Worm (Caenorhabditis elegans) whole organism, late embryonic: ENCODE measurements around the gene ncx-10.

ENCODE experiments used
- F13H6.1 ChIP-seq: sonication (generic microtip); optimal IDR thresholded peaks from 2 replicates; lab custom pipeline; 2016; ENCODE audit warnings: missing genetic modification characterization, missing compliant biosample characterization
- ceh-9 ChIP-seq: sonication (generic microtip); optimal IDR thresholded peaks from 2 replicates; lab custom pipeline; 2016; ENCODE audit warnings: mild to moderate bottlenecking, missing genetic modification characterization, inconsistent platforms, missing compliant biosample characterization
- che-1 ChIP-seq: sonication (generic microtip); optimal IDR thresholded peaks from 2 replicates; lab custom pipeline; 2016; ENCODE audit warnings: mild to moderate bottlenecking, missing genetic modification characterization, missing compliant biosample characterization
- dve-1 ChIP-seq: sonication (generic microtip); optimal IDR thresholded peaks from 2 replicates; lab custom pipeline; 2017; ENCODE audit warnings: antibody characterized with exemption, mild to moderate bottlenecking, missing genetic modification characterization, missing compliant biosample characterization
- fkh-10 ChIP-seq: fragments of 150-350 bp; optimal IDR thresholded peaks from 2 replicates; lab custom pipeline; 2014; ENCODE audit warnings: missing biosample characterization, missing genetic modification reagents, missing genetic modification characterization
- hlh-13 ChIP-seq: fragments of 200-800 bp; sonication (Bioruptor generic); optimal IDR thresholded peaks from 2 replicates; lab custom pipeline; 2018; ENCODE audit warnings: mild to moderate bottlenecking, missing genetic modification characterization, missing compliant biosample characterization
- nfya-1 ChIP-seq: sonication (generic microtip); optimal IDR thresholded peaks from 2 replicates; lab custom pipeline; 2017; ENCODE audit warnings: missing genetic modification characterization, mild to moderate bottlenecking, missing compliant biosample characterization, antibody characterized with exemption, moderate library complexity
- nhr-232 ChIP-seq: sonication (generic microtip); optimal IDR thresholded peaks from 2 replicates; lab custom pipeline; 2016; ENCODE audit warnings: missing genetic modification characterization, missing compliant biosample characterization
- odd-2 ChIP-seq: sonication (generic microtip); optimal IDR thresholded peaks from 2 replicates; lab custom pipeline; 2017; ENCODE audit warnings: antibody characterized with exemption, mild to moderate bottlenecking, missing genetic modification characterization, missing compliant biosample characterization
- pros-1 ChIP-seq: fragments of 150-350 bp; optimal IDR thresholded peaks from 2 replicates; lab custom pipeline; 2014; ENCODE audit warnings: missing biosample characterization, missing genetic modification reagents, missing genetic modification characterization
- syd-9 ChIP-seq: sonication (generic microtip); optimal IDR thresholded peaks from 2 replicates; lab custom pipeline; 2016; ENCODE audit warnings: mild to moderate bottlenecking, missing genetic modification characterization, moderate library complexity, missing compliant biosample characterization

DNA sequence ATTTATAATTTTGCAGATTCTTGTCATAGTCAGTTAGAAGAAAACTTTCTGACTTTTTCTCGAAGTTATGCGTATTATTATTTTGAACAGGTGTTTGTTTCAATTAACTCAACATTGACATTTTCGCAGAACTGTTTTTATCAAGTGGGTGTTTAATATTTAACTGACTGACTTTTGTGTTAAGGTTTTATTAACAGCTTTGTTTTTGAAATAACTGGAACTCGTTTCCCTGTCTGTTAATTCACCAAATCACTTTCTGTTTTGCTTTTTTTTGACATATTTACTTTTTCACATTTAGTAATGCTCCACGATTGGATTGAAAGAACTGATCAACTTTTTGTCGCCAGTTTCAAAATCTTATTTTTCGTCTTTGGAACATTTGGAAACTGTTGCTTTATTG lies 7.4 kb downstream of the ncx-10 start, which contains the start of gene srsx-7:
- TF ChIP-seq syd-9: no peak
- TF ChIP-seq hlh-13: no peak
- no peak for TF ChIP-seq nfya-1
- no peak for TF ChIP-seq pros-1
- TF ChIP-seq dve-1 (tag; lab: Kevin White, UChicago): no peak
- no peak for TF ChIP-seq che-1
- no peak for TF ChIP-seq nhr-232 (tag; lab: Kevin White, UChicago)
- TF ChIP-seq fkh-10: no peak
- no peak for TF ChIP-seq F13H6.1 (tag; lab: Kevin White, UChicago)
- no peak for TF ChIP-seq ceh-9 (tag; lab: Kevin White, UChicago)
- TF ChIP-seq odd-2: no peak
